Worm (Caenorhabditis elegans): ENCODE results near the gene ZK1098.6.

The ZK1098.6 gene

DNA sequence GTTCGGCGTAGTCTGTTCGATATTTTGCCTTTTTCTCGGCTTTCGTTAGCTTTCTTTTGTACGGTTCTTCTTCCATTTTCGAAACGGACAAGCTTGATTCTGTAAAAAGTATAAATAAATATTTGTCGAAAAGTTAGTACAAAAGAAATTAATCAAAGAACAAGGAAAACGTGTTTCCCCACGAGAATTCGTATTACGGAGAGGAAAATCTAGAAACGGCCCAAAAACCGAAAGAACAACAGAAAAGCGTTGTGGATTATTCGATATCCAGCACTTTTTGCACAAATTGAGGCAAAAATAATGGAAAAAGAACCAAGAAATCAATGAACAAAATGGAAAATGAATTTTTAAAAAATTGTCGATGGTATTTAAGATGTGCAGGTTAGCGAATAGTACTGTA lies 15.3 kb downstream of the ZK1098.6 start, which contains the start of gene mut-7:
TSS of gene mut-7 (minus strand) at position 101 of the 400 bp plus-strand sequence.
- TF ChIP-seq fkh-10 (GFP tag; optimal IDR thresholded peaks at IDR 0.05) (no peak), mdt-29 (GFP tag; IDR thresholded peaks at IDR 0.05) (no peak), dmd-6 (GFP tag; IDR thresholded peaks at IDR 0.05) (no peak), lsy-2 (tag; optimal IDR thresholded peaks at IDR 0.05) (no peak), Y5F2A.4 (GFP tag; optimal IDR thresholded peaks at IDR 0.05) (no peak), pqm-1 (tag; optimal IDR thresholded peaks at IDR 0.05) (no peak), ceh-32 (tag; optimal IDR thresholded peaks at IDR 0.05; ENCODE audit: poor library complexity) (no peak), nhr-111 (GFP tag; optimal IDR thresholded peaks at IDR 0.05) (no peak), lin-15B (tag; optimal IDR thresholded peaks at IDR 0.05) (no peak)

DNA sequence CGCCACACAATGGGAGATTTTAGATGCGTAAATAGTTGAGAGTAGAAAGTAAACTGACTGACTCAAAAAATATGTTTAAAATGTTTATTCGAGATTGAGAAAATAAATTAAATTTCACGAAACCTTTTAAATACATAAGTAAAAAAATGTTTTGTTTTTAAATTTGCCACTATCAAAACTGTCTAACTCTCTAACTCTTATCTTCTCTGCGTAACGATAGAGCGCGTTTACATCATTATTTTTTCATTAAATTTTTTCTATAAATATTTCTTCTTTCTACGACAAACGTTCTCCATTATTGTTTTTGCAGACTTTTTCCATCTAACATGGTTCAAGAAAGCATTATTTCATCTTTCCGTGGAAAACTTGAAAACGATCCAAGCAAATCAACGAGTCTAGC lies 15.9 kb downstream of the ZK1098.6 start, which contains the start of gene eif-2Balpha:
TSS of gene eif-2Balpha (plus strand) at position 304 of the 400 bp plus-strand sequence.
- TF ChIP-seq unc-62 (GFP tag; optimal IDR thresholded peaks at IDR 0.05 in 1 of 2) (no peak), unc-62 (tag; optimal IDR thresholded peaks at IDR 0.05) (no peak), mxl-3 (GFP tag; optimal IDR thresholded peaks at IDR 0.05) (no peak), mep-1 (tag; optimal IDR thresholded peaks at IDR 0.05) (peak; percentile 16), hlh-30 (tag; optimal IDR thresholded peaks at IDR 0.05; ENCODE audit: insufficient read depth) (peak; percentile 40), dpl-1 (GFP tag; optimal IDR thresholded peaks at IDR 0.05) (peak; percentile 67), R02D3.7 (tag; optimal IDR thresholded peaks at IDR 0.05) (no peak), lin-38 (GFP tag; IDR thresholded peaks at IDR 0.05) (peak; percentile 80), lsy-2 (tag; optimal IDR thresholded peaks at IDR 0.05) (peak in 1 of 2 experiments; percentile 84), Y5F2A.4 (GFP tag; optimal IDR thresholded peaks at IDR 0.05) (no peak), daf-16 (GFP tag; optimal IDR thresholded peaks at IDR 0.05) (no peak), daf-16 (tag; optimal IDR thresholded peaks at IDR 0.05) (peak; percentile 16)

DNA sequence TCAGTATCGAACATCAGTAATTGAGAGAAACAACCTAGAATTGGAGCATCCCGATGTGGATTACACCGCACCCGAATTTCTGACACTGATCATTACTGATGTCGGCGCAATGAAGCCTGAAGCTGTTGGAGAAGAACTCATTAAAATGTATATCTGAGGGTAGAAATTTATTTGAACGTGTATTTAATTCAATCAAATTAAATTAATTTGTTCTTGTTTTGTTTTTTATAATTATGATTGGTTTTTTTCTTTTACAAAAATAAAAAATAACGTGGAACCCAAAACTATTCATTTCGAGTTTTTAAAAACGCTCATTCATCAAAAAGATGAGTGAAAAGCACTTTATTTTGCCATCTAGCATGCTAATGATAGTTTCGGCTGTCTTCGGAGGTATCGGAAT lies 17.2 kb downstream of the ZK1098.6 start, which contains the start of gene ZK1098.9:
TSS of gene ZK1098.9 (plus strand) at position 301 of the 400 bp plus-strand sequence.
- TF ChIP-seq lin-29 (GFP tag; IDR thresholded peaks at IDR 0.05) (no peak), duxl-1 (tag; optimal IDR thresholded peaks at IDR 0.05; ENCODE audit: poor library complexity) (no peak), snpc-1.2 (GFP tag; IDR thresholded peaks at IDR 0.05) (no peak), jun-1 (tag; optimal IDR thresholded peaks at IDR 0.05) (no peak), spr-3 (GFP tag; optimal IDR thresholded peaks at IDR 0.05) (no peak), lin-1 (GFP tag; IDR thresholded peaks at IDR 0.05) (no peak), madf-5 (GFP tag; IDR thresholded peaks at IDR 0.05) (no peak), unc-62 (GFP tag; optimal IDR thresholded peaks at IDR 0.05 in 1 of 2) (no peak), unc-62 (tag; optimal IDR thresholded peaks at IDR 0.05) (no peak), egl-43 (GFP tag; IDR thresholded peaks at IDR 0.05) (no peak), hlh-30 (tag; optimal IDR thresholded peaks at IDR 0.05; ENCODE audit: insufficient read depth) (no peak), ZK337.2 (GFP tag; IDR thresholded peaks at IDR 0.05) (no peak), nhr-111 (GFP tag; optimal IDR thresholded peaks at IDR 0.05) (no peak), saeg-2 (GFP tag; IDR thresholded peaks at IDR 0.05) (no peak), T20F7.1 (GFP tag; optimal IDR thresholded peaks at IDR 0.05) (no peak), zag-1 (tag; optimal IDR thresholded peaks at IDR 0.05) (no peak)

DNA sequence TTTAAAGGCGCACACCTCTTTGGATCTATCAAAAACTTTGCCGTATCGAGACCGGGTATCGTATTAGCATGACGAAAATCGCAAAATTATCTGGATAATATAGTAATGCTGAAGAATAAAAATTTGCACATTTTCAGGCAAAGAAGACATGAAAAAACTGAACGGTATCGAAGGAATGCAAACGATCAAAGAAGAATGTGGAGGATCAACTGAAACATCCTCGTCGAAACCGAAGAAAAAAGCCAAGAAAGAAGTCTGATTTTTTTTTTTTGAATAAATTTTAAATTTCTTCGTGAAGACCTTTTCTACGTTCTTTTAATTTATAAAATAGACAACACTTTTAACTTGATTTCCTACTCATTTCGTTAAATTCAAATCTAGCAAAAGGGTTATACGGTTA lies 17.9 kb downstream of the ZK1098.6 start, which contains the start of gene ZK1098.12:
TSS of gene ZK1098.12 (plus strand) at position 301 of the 400 bp plus-strand sequence.
- TF ChIP-seq unc-39 (tag; optimal IDR thresholded peaks at IDR 0.05) (no peak), daf-12 (tag; optimal IDR thresholded peaks at IDR 0.05) (no peak), egl-43 (GFP tag; IDR thresholded peaks at IDR 0.05) (no peak), spr-1 (tag; optimal IDR thresholded peaks at IDR 0.05) (no peak), dmd-9 (GFP tag; IDR thresholded peaks at IDR 0.05) (no peak), Y75B8A.6 (GFP tag; IDR thresholded peaks at IDR 0.05) (no peak), nhr-11 (tag; optimal IDR thresholded peaks at IDR 0.05) (no peak), ceh-62 (tag; optimal IDR thresholded peaks at IDR 0.05) (no peak), fos-1 (tag; optimal IDR thresholded peaks at IDR 0.05) (no peak), F49E8.2 (tag; optimal IDR thresholded peaks at IDR 0.05; ENCODE audit: borderline replicate concordance) (no peak), nhr-41 (GFP tag; IDR thresholded peaks at IDR 0.05) (no peak)
